Fruit fly (Drosophila melanogaster) whole organism, pupa: ENCODE results near the gene FoxP.

ENCODE experiments used
- CG13204 ChIP-seq: fragments of 200-800 bp; sonication (Bioruptor generic); optimal IDR thresholded peaks from 2 replicates; lab custom pipeline; 2018; ENCODE audit warnings: missing biosample characterization, mild to moderate bottlenecking, missing genetic modification characterization, moderate library complexity
- CG8301 ChIP-seq: fragments of 200-800 bp; sonication (Bioruptor generic); optimal IDR thresholded peaks from 2 replicates; lab custom pipeline; 2018; ENCODE audit warnings: missing biosample characterization, mild to moderate bottlenecking, missing genetic modification characterization
- D1 ChIP-seq: fragments of 200-800 bp; sonication (Bioruptor generic); optimal IDR thresholded peaks from 2 replicates; lab custom pipeline; 2018; ENCODE audit warnings: missing biosample characterization, mild to moderate bottlenecking, missing genetic modification characterization, moderate library complexity
- gl ChIP-seq: fragments of 200-800 bp; sonication (Bioruptor generic); optimal IDR thresholded peaks from 2 replicates; lab custom pipeline; 2018; ENCODE audit warnings: missing biosample characterization, mild to moderate bottlenecking, missing genetic modification characterization

DNA sequence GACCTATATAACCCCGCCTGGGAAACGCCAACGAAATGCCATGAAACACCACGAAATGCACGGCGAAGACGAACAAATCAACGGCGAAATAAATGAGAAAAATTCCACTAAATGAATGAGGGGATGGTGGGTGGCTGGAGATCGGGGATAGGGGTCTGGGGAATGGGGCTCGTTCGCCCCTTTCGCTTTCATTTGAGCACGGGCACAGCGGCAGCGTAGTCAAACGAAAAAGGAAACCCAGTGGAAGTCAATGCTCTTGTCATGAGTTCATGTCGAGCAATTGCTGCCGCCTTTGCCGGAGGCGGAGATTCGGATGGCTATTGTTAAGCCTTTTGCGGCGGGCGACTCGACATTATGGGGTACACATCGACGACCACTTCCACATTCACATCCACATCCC is 27.4 kb downstream of the FoxP start:
- no peak for TF ChIP-seq D1
- TF ChIP-seq CG13204 (GFP tag; lab: Kevin White, UChicago): no peak
- TF ChIP-seq CG8301 (tag; lab: Kevin White, UChicago): no peak
- TF ChIP-seq gl: no peak
